Fruit fly (Drosophila melanogaster) whole organism, prepupa: ENCODE data around the gene Targ3.

Experiments used
- CG10669 ChIP-seq: fragments of 200-800 bp; sonication (Bioruptor generic); optimal IDR thresholded peaks from 3 replicates; lab custom pipeline; 2018; ENCODE audit warnings: missing biosample characterization, mild to moderate bottlenecking, missing genetic modification characterization, moderate library complexity
- CG11762 ChIP-seq: fragments of 200-800 bp; sonication (Bioruptor generic); optimal IDR thresholded peaks from 3 replicates; lab custom pipeline; 2016; ENCODE audit warnings: missing biosample characterization, missing genetic modification characterization; ENCODE audit not compliant: insufficient read depth
- CG11902 ChIP-seq: fragments of 200-800 bp; sonication (Bioruptor generic); optimal IDR thresholded peaks from 3 replicates; lab custom pipeline; 2016; ENCODE audit warnings: missing biosample characterization, missing genetic modification characterization
- CG15336 ChIP-seq: fragments of 200-800 bp; sonication (Bioruptor generic); IDR thresholded peaks from 2 replicates; pipeline ENCODE4 v1.3.6; 2022; ENCODE audit warnings: missing biosample characterization, missing genetic modification characterization
- CG6163 ChIP-seq: fragments of 200-800 bp; sonication (Bioruptor generic); IDR thresholded peaks from 3 replicates; pipeline ENCODE4 v1.3.6; 2022; ENCODE audit warnings: missing biosample characterization, missing genetic modification characterization
- CG6276 ChIP-seq: fragments of 200-800 bp; sonication (Bioruptor generic); optimal IDR thresholded peaks from 2 replicates; lab custom pipeline; 2017; ENCODE audit warnings: missing biosample characterization, mild to moderate bottlenecking, missing genetic modification characterization
- CG6792 ChIP-seq: fragments of 200-800 bp; sonication (Bioruptor generic); optimal IDR thresholded peaks from 3 replicates; lab custom pipeline; 2016; ENCODE audit warnings: missing biosample characterization, missing genetic modification characterization
- CG6854 ChIP-seq: fragments of 200-800 bp; sonication (Bioruptor generic); optimal IDR thresholded peaks from 2 replicates; lab custom pipeline; 2017; ENCODE audit warnings: missing biosample characterization, mild to moderate bottlenecking, missing genetic modification characterization
- CG7368 ChIP-seq: fragments of 200-800 bp; sonication (Bioruptor generic); optimal IDR thresholded peaks from 3 replicates; lab custom pipeline; 2016; ENCODE audit warnings: missing biosample characterization, missing genetic modification characterization
- CG8119 ChIP-seq: fragments of 200-800 bp; sonication (Bioruptor generic); IDR thresholded peaks from 3 replicates; pipeline ENCODE4 v1.3.6; 2022; ENCODE audit warnings: missing biosample characterization, missing genetic modification characterization
- CG9139 ChIP-seq: fragments of 200-800 bp; sonication (Bioruptor generic); optimal IDR thresholded peaks from 3 replicates; lab custom pipeline; 2017; ENCODE audit warnings: missing biosample characterization, mild to moderate bottlenecking, missing genetic modification characterization
- Eip75B ChIP-seq: fragments of 200-800 bp; sonication (Bioruptor generic); optimal IDR thresholded peaks from 3 replicates; lab custom pipeline; 2016; ENCODE audit warnings: missing biosample characterization, missing genetic modification characterization
- Eip78C ChIP-seq: fragments of 200-800 bp; sonication (Bioruptor generic); peaks from one replicate; lab custom pipeline; 2016; ENCODE audit warnings: missing biosample characterization, missing genetic modification characterization
- Eip93F ChIP-seq: fragments of 200-800 bp; sonication (Bioruptor generic); optimal IDR thresholded peaks from 2 replicates; lab custom pipeline; 2016; ENCODE audit warnings: missing biosample characterization, mild to moderate bottlenecking, missing genetic modification characterization
- Ets21C ChIP-seq: fragments of 200-800 bp; sonication (Bioruptor generic); optimal IDR thresholded peaks from 3 replicates; lab custom pipeline; 2016; ENCODE audit warnings: missing biosample characterization, missing genetic modification characterization
- Ets96B ChIP-seq: fragments of 200-800 bp; optimal IDR thresholded peaks from 2 replicates; lab custom pipeline; 2019; ENCODE audit warnings: missing biosample characterization, mild to moderate bottlenecking, missing genetic modification characterization, moderate library complexity
- Gug ChIP-seq: fragments of 200-800 bp; sonication (Bioruptor generic); IDR thresholded peaks from 2 replicates; pipeline ENCODE4 v1.3.6; 2022; ENCODE audit warnings: missing biosample characterization, missing genetic modification characterization
- Hr38 ChIP-seq: sonication (Bioruptor generic); optimal IDR thresholded peaks from 2 replicates; lab custom pipeline; 2016; ENCODE audit warnings: missing biosample characterization, missing genetic modification characterization
- Hr39 ChIP-seq: fragments of 200-800 bp; sonication (Bioruptor generic); optimal IDR thresholded peaks from 2 replicates; lab custom pipeline; 2016; ENCODE audit warnings: missing biosample characterization, missing genetic modification characterization
- Lpt ChIP-seq: fragments of 200-800 bp; sonication (Bioruptor generic); optimal IDR thresholded peaks from 3 replicates; lab custom pipeline; 2016; ENCODE audit warnings: missing biosample characterization, missing genetic modification characterization
- Met ChIP-seq: fragments of 200-800 bp; sonication (Bioruptor generic); optimal IDR thresholded peaks from 3 replicates; lab custom pipeline; 2016; ENCODE audit warnings: missing biosample characterization, missing genetic modification characterization
- OdsH ChIP-seq: fragments of 200-800 bp; sonication (Bioruptor generic); optimal IDR thresholded peaks from 3 replicates; lab custom pipeline; 2016; ENCODE audit warnings: missing biosample characterization, missing genetic modification characterization
- Smox ChIP-seq: fragments of 200-800 bp; sonication (Bioruptor generic); optimal IDR thresholded peaks from 3 replicates; lab custom pipeline; 2016; ENCODE audit warnings: missing biosample characterization, missing genetic modification characterization
- Sox102F ChIP-seq: fragments of 200-800 bp; sonication (Bioruptor generic); optimal IDR thresholded peaks from 2 replicates; lab custom pipeline; 2016; ENCODE audit warnings: missing biosample characterization, mild to moderate bottlenecking, missing genetic modification characterization
- Sox14 ChIP-seq: fragments of 200-800 bp; sonication (Bioruptor generic); optimal IDR thresholded peaks from 3 replicates; lab custom pipeline; 2016; ENCODE audit warnings: missing biosample characterization, missing genetic modification characterization
- Sox15 ChIP-seq: fragments of 200-800 bp; sonication (Bioruptor generic); optimal IDR thresholded peaks from 3 replicates; lab custom pipeline; 2016; ENCODE audit warnings: missing biosample characterization, missing genetic modification characterization
- cyc ChIP-seq: fragments of 200-800 bp; sonication (Bioruptor generic); optimal IDR thresholded peaks from 3 replicates; lab custom pipeline; 2016; ENCODE audit warnings: missing biosample characterization, missing genetic modification characterization
- dsx ChIP-seq: fragments of 200-800 bp; optimal IDR thresholded peaks from 3 replicates; lab custom pipeline; 2019; ENCODE audit warnings: missing biosample characterization, mild to moderate bottlenecking, missing genetic modification characterization, moderate library complexity; ENCODE audit not compliant: poor library complexity, severe bottlenecking
- fd85E ChIP-seq: fragments of 200-800 bp; sonication (Bioruptor generic); optimal IDR thresholded peaks from 3 replicates; lab custom pipeline; 2016; ENCODE audit warnings: missing biosample characterization, missing genetic modification characterization
- fkh ChIP-seq: fragments of 200-800 bp; sonication (Bioruptor generic); optimal IDR thresholded peaks from 3 replicates; lab custom pipeline; 2017; ENCODE audit warnings: missing biosample characterization, mild to moderate bottlenecking, missing genetic modification characterization, moderate library complexity
- pdm3 ChIP-seq: fragments of 200-800 bp; sonication (Bioruptor generic); optimal IDR thresholded peaks from 3 replicates; lab custom pipeline; 2016; ENCODE audit warnings: missing biosample characterization, missing genetic modification characterization
- spab ChIP-seq: fragments of 200-800 bp; sonication (Bioruptor generic); optimal IDR thresholded peaks from 2 replicates; lab custom pipeline; 2017; ENCODE audit warnings: missing biosample characterization, mild to moderate bottlenecking, missing genetic modification characterization, missing genetic modification reagents
- ss ChIP-seq, 2 experiments: fragments of 200-800 bp; sonication (Bioruptor generic); optimal IDR thresholded peaks; 2 replicates in 1 of 2; 3 replicates in 1 of 2; lab custom pipeline; 2017 to 2018; ENCODE audit warnings: mild to moderate bottlenecking in 2 of 2, missing biosample characterization in 2 of 2, missing genetic modification characterization in 2 of 2, moderate library complexity in 1 of 2
- svp ChIP-seq: fragments of 200-800 bp; sonication (Bioruptor generic); peaks from one replicate; lab custom pipeline; 2016; ENCODE audit warnings: missing biosample characterization, missing genetic modification characterization
- topi ChIP-seq: fragments of 200-800 bp; sonication (Bioruptor generic); optimal IDR thresholded peaks from 3 replicates; lab custom pipeline; 2016; ENCODE audit warnings: missing biosample characterization, missing genetic modification characterization

Gene Targ3

dm6 chr3L:21176935-21177581 lies 19.6 kb upstream of the Targ3 start (continued):
- TF ChIP-seq Ets21C (GFP tag; lab: Kevin White, UChicago) = no peak
- TF ChIP-seq CG10669 = no peak
- TF ChIP-seq Sox14 (GFP tag; lab: Kevin White, UChicago) = peak; percentile 51
- TF ChIP-seq Eip93F = no peak
- TF ChIP-seq Hr39 (GFP tag; lab: Kevin White, UChicago) = peak; percentile 64
- TF ChIP-seq Sox102F (GFP tag; lab: Kevin White, UChicago) = peak; percentile 61
- peak; percentile 65 for TF ChIP-seq CG6163 (GFP tag; lab: Robert Waterston, UW)
- TF ChIP-seq spab = peak; percentile 16
- TF ChIP-seq cyc (GFP tag; lab: Kevin White, UChicago) = peak; percentile 49
- TF ChIP-seq CG6792 = peak; percentile 47
- TF ChIP-seq Ets96B (tag; lab: Kevin White, UChicago) = peak; percentile 29
- no peak for TF ChIP-seq dsx (GFP tag; lab: Kevin White, UChicago)
- peak; percentile 63 for TF ChIP-seq CG8119 (GFP tag; lab: Robert Waterston, UW)
- no peak for TF ChIP-seq fkh (GFP tag; lab: Kevin White, UChicago)
- TF ChIP-seq CG6854 (GFP tag; lab: Kevin White, UChicago) = no peak
- TF ChIP-seq fd85E (GFP tag; lab: Kevin White, UChicago) = no peak
- peak; percentile 12 for TF ChIP-seq Lpt (GFP tag; lab: Kevin White, UChicago)
- peak; percentile 57 for TF ChIP-seq topi
- TF ChIP-seq svp = peak; percentile 79
- peak; percentile 76 for TF ChIP-seq CG15336 (GFP tag; lab: Robert Waterston, UW)
- no peak for TF ChIP-seq CG9139 (GFP tag; lab: Kevin White, UChicago)
- TF ChIP-seq CG7368 = no peak
- TF ChIP-seq Gug (GFP tag; lab: Robert Waterston, UW) = peak; percentile 47
- TF ChIP-seq Smox (GFP tag; lab: Kevin White, UChicago) = peak; percentile 63
- no peak for TF ChIP-seq Hr38
- TF ChIP-seq CG11902 = no peak
- TF ChIP-seq pdm3 (GFP tag; lab: Kevin White, UChicago) = peak; percentile 70
- TF ChIP-seq, all 60 proteins: peak for 39

DNA sequence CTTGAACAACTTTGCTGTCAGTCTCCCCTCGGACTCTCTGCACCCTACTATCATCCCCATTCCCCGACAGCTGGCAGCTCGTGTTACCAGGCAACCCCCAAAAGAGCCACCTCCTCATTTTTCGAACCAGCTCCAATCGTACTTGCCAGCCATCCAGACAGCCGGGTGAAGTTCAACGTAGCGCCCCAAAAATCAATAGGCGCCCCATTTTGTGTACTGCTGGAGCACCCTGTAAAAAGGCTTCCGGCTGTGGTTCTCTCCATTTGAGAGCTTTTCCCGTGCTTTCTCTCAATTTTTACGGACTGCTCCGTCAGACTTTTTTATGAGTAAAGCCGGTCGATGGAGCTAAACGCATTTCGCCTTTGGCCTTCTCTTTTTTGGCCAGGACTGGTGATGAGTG lies 11.0 kb upstream of the Targ3 start:
- no peak for TF ChIP-seq CG6276 (GFP tag; lab: Kevin White, UChicago)
- TF ChIP-seq Eip78C (GFP tag; lab: Kevin White, UChicago) = peak; percentile 29

DNA sequence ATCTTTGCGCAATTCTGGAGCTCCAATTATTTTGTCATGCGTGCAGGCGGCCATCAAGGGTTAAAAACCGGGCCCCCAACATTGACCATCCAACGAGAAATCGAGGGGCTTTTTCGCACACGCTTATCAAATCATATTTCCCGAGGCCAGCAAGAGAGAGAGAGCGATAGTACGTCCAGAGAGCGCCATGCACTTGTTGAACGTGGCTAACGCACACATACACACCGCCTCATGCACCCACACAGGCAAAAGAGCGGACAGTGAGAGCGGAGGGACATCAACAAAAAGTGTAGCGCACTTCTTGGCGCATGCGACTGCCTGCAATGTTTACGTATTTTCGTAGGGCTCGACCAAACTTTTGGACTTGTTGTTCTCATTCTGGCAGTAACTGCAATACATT lies 10.1 kb upstream of the Targ3 start:
- TF ChIP-seq CG11762 (GFP tag; lab: Kevin White, UChicago) = no peak
- TF ChIP-seq Eip75B (GFP tag; lab: Kevin White, UChicago) = no peak
- no peak for TF ChIP-seq Met
- TF ChIP-seq Eip78C (GFP tag; lab: Kevin White, UChicago) = no peak
- TF ChIP-seq Sox102F (GFP tag; lab: Kevin White, UChicago) = no peak
- no peak for TF ChIP-seq ss (GFP tag; optimal IDR thresholded peaks at IDR 0.05; lab: Kevin White, UChicago)
- no peak for TF ChIP-seq Sox15
- TF ChIP-seq CG6276 (GFP tag; lab: Kevin White, UChicago) = no peak
- no peak for TF ChIP-seq svp
- TF ChIP-seq fd85E (GFP tag; lab: Kevin White, UChicago) = no peak
- TF ChIP-seq OdsH (GFP tag; lab: Kevin White, UChicago) = no peak
- no peak for TF ChIP-seq Hr38

DNA sequence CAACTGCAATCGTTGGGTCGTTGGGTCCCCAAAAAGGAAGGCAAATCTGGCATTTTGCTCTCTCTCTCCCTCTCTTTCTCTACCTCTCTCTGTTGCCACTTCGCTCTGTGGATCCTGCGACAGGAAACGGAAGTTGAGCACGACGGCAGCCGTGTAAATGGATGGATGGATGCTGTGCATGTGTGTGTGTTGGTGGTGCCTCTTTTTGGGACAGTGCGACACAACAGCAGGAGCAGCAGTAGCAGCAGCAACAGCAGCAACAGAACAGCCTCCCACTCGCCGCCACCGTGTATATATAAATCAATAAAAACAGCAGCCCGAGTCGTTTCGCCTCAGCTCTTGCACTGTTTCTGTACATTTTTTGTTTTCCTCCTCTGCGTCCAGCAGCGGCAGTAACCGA lies 4.6 kb upstream of the Targ3 start:
- TF ChIP-seq Eip78C (GFP tag; lab: Kevin White, UChicago) (peak; percentile 58), CG15336 (GFP tag; lab: Robert Waterston, UW) (no peak)
